Worm (Caenorhabditis elegans) whole organism, L4/young adult: ENCODE measurements around the gene lgc-24.

Source experiments
- W03F9.2 ChIP-seq: fragments of 150-350 bp; optimal IDR thresholded peaks from 2 replicates; lab custom pipeline; 2014; ENCODE audit warnings: missing biosample characterization, missing genetic modification characterization
- dao-5 ChIP-seq: sonication (generic microtip); optimal IDR thresholded peaks from 2 replicates; lab custom pipeline; 2016; ENCODE audit warnings: missing genotype, missing genetic modification characterization, moderate library complexity, missing compliant biosample characterization
- him-1 ChIP-seq: sonication (generic microtip); optimal IDR thresholded peaks from 2 replicates; lab custom pipeline; 2016; ENCODE audit warnings: missing genotype, missing genetic modification reagents, missing genetic modification characterization, missing compliant biosample characterization

- TF ChIP-seq him-1 (tag; lab: Kevin White, UChicago): no peak
- TF ChIP-seq W03F9.2 (tag; lab: Kevin White, UChicago): no peak
- TF ChIP-seq dao-5 (tag; lab: Kevin White, UChicago): no peak
Measured at ce11 chrX:12038728-12039127, 29.6 kb upstream of the lgc-24 start.
